Worm (Caenorhabditis elegans) whole organism, late embryonic: ENCODE data around the gene egl-44.

Experiments
- K09A11.1 ChIP-seq: sonication (generic microtip); optimal IDR thresholded peaks from 2 replicates; lab custom pipeline; 2017; ENCODE audit warnings: antibody characterized with exemption, mild to moderate bottlenecking, missing genetic modification characterization, missing compliant biosample characterization; ENCODE audit not compliant: insufficient read depth
- Y22D7AL.16 ChIP-seq: sonication (generic microtip); optimal IDR thresholded peaks from 2 replicates; lab custom pipeline; 2016; ENCODE audit warnings: missing genetic modification characterization, missing compliant biosample characterization
- fkh-10 ChIP-seq: fragments of 150-350 bp; optimal IDR thresholded peaks from 2 replicates; lab custom pipeline; 2014; ENCODE audit warnings: missing biosample characterization, missing genetic modification reagents, missing genetic modification characterization
- lim-6 ChIP-seq: sonication (generic microtip); optimal IDR thresholded peaks from 2 replicates; lab custom pipeline; 2016; ENCODE audit warnings: missing genetic modification characterization, missing compliant biosample characterization
- unc-55 ChIP-seq: sonication (generic microtip); optimal IDR thresholded peaks from 2 replicates; lab custom pipeline; 2017; ENCODE audit warnings: missing biosample characterization, missing genetic modification reagents, missing genetic modification characterization
- unc-86 ChIP-seq: sonication (generic microtip); optimal IDR thresholded peaks from 2 replicates; lab custom pipeline; 2016; ENCODE audit warnings: missing genetic modification characterization, missing compliant biosample characterization

ce11 chrII:5911939-5912523 lies 16.6 kb upstream of the egl-44 start:
- TF ChIP-seq fkh-10 = no peak
- no peak for TF ChIP-seq Y22D7AL.16 (tag; lab: Kevin White, UChicago)
- TF ChIP-seq unc-86 (tag; lab: Kevin White, UChicago) = no peak
- TF ChIP-seq unc-55 (GFP tag; lab: Kevin White, UChicago) = no peak
- no peak for TF ChIP-seq lim-6 (tag; lab: Kevin White, UChicago)
- no peak for TF ChIP-seq K09A11.1
